Worm (Caenorhabditis elegans): Measurements from ENCODE around the gene Y47D3A.1.
A peak's percentile ranks its signal among the peaks of the same experiment; 100 is the strongest.

Gene Y47D3A.1

ce11 chrIII:11099864-11100263, 41.8 kb downstream of the Y47D3A.1 start, which contains the start of gene hmt-1:
hmt-1 (minus strand) TSS chrIII:11099964.
- TF ChIP-seq dsc-1 (tag; optimal IDR thresholded peaks at IDR 0.05) (no peak), blmp-1 (tag; optimal IDR thresholded peaks at IDR 0.05) (no peak), nhr-71 (tag; optimal IDR thresholded peaks at IDR 0.05) (no peak), lin-13 (GFP tag; optimal IDR thresholded peaks at IDR 0.05) (no peak), swsn-7 (tag; optimal IDR thresholded peaks at IDR 0.05) (no peak)

DNA sequence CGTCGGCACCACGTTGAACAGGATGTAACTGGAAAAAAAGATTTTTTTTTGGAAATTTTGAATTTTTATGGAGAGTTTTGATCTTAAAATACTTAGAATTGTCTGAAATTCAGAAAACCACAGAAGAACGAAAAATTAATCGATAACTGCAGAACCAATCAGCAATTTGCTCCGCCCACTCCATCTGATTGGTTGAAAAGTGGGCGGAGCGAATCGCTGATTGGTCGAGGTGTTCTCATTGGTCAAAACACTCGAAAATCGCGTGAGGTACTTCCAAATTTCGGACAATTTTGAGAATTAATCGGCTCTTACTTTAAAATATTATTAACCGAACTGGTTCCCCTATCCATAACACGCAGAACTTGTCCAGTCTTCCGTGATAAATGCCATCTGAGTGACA, 46.0 kb downstream of the Y47D3A.1 start:
- TF ChIP-seq fkh-10 (GFP tag; optimal IDR thresholded peaks at IDR 0.05) (no peak), efl-1 (optimal IDR thresholded peaks at IDR 0.05) (no peak), efl-1 (GFP tag; optimal IDR thresholded peaks at IDR 0.05 in 1 of 2) (peak in 1 of 2 experiments; percentile 2)

DNA sequence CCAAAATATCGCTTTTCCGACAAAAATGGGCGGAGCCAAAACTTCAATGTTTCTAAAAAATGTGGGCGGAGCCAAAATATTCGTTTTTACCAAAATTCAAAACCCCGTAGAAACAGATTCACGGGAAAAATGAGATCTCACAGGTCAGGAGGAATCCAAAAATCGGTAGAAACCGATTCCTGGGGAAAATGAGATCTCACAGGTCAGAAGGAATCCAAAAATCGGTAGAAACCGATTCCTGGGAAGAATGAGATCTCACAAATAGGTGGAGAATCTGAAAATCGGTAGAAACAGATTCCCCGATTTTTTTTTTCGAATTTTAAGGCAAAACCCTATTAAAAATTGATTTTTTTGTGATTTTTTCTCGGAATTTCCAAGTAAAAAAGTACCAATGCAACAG, 48.2 kb downstream of the Y47D3A.1 start:
- no peak for TF ChIP-seq sptf-1 (tag; optimal IDR thresholded peaks at IDR 0.05)
- TF ChIP-seq nhr-76 (tag; optimal IDR thresholded peaks at IDR 0.05), result no peak
- no peak for TF ChIP-seq ceh-63 (GFP tag; optimal IDR thresholded peaks at IDR 0.05)
- no peak for TF ChIP-seq ama-1 (optimal IDR thresholded peaks at IDR 0.05)
- peak; percentile 8 for TF ChIP-seq dsc-1 (tag; optimal IDR thresholded peaks at IDR 0.05)
- TF ChIP-seq xbp-1 (tag; optimal IDR thresholded peaks at IDR 0.05), result peak; percentile 15
- peak; percentile 30 for TF ChIP-seq tbx-2 (tag; optimal IDR thresholded peaks at IDR 0.05)
- no peak for TF ChIP-seq ets-5 (GFP tag; IDR thresholded peaks at IDR 0.05)
- no peak for TF ChIP-seq C34B4.2 (tag; optimal IDR thresholded peaks at IDR 0.05)
- TF ChIP-seq mef-2 (tag; optimal IDR thresholded peaks at IDR 0.05), result no peak
- peak; percentile 43 for TF ChIP-seq efl-1 (optimal IDR thresholded peaks at IDR 0.05)
- peak in 1 of 2 experiments; percentile 92 for TF ChIP-seq efl-1 (GFP tag; optimal IDR thresholded peaks at IDR 0.05 in 1 of 2)
- TF ChIP-seq swsn-7 (tag; optimal IDR thresholded peaks at IDR 0.05), result no peak
- TF ChIP-seq pax-3 (tag; optimal IDR thresholded peaks at IDR 0.05), result peak; percentile 60
- TF ChIP-seq alr-1 (tag; optimal IDR thresholded peaks at IDR 0.05; ENCODE audit: borderline replicate concordance), result no peak
- peak in 1 of 2 experiments; percentile 73 for TF ChIP-seq ztf-11 (tag; optimal IDR thresholded peaks at IDR 0.05)
- TF ChIP-seq rnt-1 (tag; optimal IDR thresholded peaks at IDR 0.05), result peak; percentile 63
- TF ChIP-seq nhr-11 (tag; optimal IDR thresholded peaks at IDR 0.05), result no peak
- no peak for TF ChIP-seq lsy-2 (tag; optimal IDR thresholded peaks at IDR 0.05)
- peak; percentile 75 for TF ChIP-seq unc-98 (GFP tag; IDR thresholded peaks at IDR 0.05)
- TF ChIP-seq C04F5.9 (tag; optimal IDR thresholded peaks at IDR 0.05), result no peak
- peak; percentile 18 for TF ChIP-seq nhr-47 (tag; optimal IDR thresholded peaks at IDR 0.05)
- no peak for TF ChIP-seq tlp-1 (tag; optimal IDR thresholded peaks at IDR 0.05)
- TF ChIP-seq nhr-90 (tag; optimal IDR thresholded peaks at IDR 0.05; ENCODE audit: poor library complexity), result peak; percentile 53
- peak; percentile 51 for TF ChIP-seq nhr-85 (tag)

- peak; percentile 63 for TF ChIP-seq nhr-20 (tag; optimal IDR thresholded peaks at IDR 0.05)
- peak; percentile 86 for TF ChIP-seq sox-4 (tag; optimal IDR thresholded peaks at IDR 0.05)
- TF ChIP-seq C04F5.9 (tag; optimal IDR thresholded peaks at IDR 0.05), result peak; percentile 55
- peak; percentile 40 for TF ChIP-seq fkh-8 (tag; optimal IDR thresholded peaks at IDR 0.05)
- TF ChIP-seq nhr-90 (tag; optimal IDR thresholded peaks at IDR 0.05; ENCODE audit: poor library complexity), result peak; percentile 88
- no peak for TF ChIP-seq fos-1 (tag; optimal IDR thresholded peaks at IDR 0.05)
- TF ChIP-seq rnt-1 (tag; optimal IDR thresholded peaks at IDR 0.05), result peak; percentile 61
- TF ChIP-seq hlh-4 (tag; optimal IDR thresholded peaks at IDR 0.05), result peak; percentile 84
- TF ChIP-seq ceh-82 (tag; optimal IDR thresholded peaks at IDR 0.05), result no peak
- TF ChIP-seq fkh-10 (GFP tag; optimal IDR thresholded peaks at IDR 0.05), result no peak
- peak; percentile 39 for TF ChIP-seq swsn-7 (tag; optimal IDR thresholded peaks at IDR 0.05)
- peak; percentile 62 for TF ChIP-seq unc-86 (tag; optimal IDR thresholded peaks at IDR 0.05)
- TF ChIP-seq vab-15 (tag; optimal IDR thresholded peaks at IDR 0.05), result peak; percentile 81
- TF ChIP-seq ces-1 (GFP tag; optimal IDR thresholded peaks at IDR 0.05), result no peak
- TF ChIP-seq Y116A8C.19 (tag; optimal IDR thresholded peaks at IDR 0.05; ENCODE audit: borderline replicate concordance), result peak; percentile 58
- TF ChIP-seq hlh-17 (GFP tag; optimal IDR thresholded peaks at IDR 0.05; ENCODE audit: borderline replicate concordance), result no peak
- TF ChIP-seq nhr-84 (tag; optimal IDR thresholded peaks at IDR 0.05), result no peak
- peak; percentile 52 for TF ChIP-seq snu-23 (GFP tag; optimal IDR thresholded peaks at IDR 0.05)
- no peak for TF ChIP-seq aly-2 (tag; optimal IDR thresholded peaks at IDR 0.05)
- peak; percentile 79 for TF ChIP-seq nhr-71 (tag; optimal IDR thresholded peaks at IDR 0.05)
- TF ChIP-seq ceh-90 (tag; optimal IDR thresholded peaks at IDR 0.05), result peak; percentile 71
- peak; percentile 59 to 60 for TF ChIP-seq efl-1 (optimal IDR thresholded peaks at IDR 0.05)
- peak; percentile 18 to 83 for TF ChIP-seq efl-1 (GFP tag; optimal IDR thresholded peaks at IDR 0.05 in 1 of 2)
- peak; percentile 85 for TF ChIP-seq nhr-85 (tag)
- peak; percentile 94 for TF ChIP-seq pax-3 (tag; optimal IDR thresholded peaks at IDR 0.05)
- peak in 1 of 3 experiments; percentile 3 for TF ChIP-seq dpl-1 (GFP tag; optimal IDR thresholded peaks at IDR 0.05)
- TF ChIP-seq egl-13 (tag; optimal IDR thresholded peaks at IDR 0.05), result peak; percentile 78
- no peak for TF ChIP-seq mef-2 (tag; optimal IDR thresholded peaks at IDR 0.05)
These were observed 49.9 kb downstream of the Y47D3A.1 start for ce11 chrIII:11091651-11092278.

Data from whole organism, L1 larva.